Worm (Caenorhabditis elegans): Measurements from ENCODE around the gene rpl-10.

DNA sequence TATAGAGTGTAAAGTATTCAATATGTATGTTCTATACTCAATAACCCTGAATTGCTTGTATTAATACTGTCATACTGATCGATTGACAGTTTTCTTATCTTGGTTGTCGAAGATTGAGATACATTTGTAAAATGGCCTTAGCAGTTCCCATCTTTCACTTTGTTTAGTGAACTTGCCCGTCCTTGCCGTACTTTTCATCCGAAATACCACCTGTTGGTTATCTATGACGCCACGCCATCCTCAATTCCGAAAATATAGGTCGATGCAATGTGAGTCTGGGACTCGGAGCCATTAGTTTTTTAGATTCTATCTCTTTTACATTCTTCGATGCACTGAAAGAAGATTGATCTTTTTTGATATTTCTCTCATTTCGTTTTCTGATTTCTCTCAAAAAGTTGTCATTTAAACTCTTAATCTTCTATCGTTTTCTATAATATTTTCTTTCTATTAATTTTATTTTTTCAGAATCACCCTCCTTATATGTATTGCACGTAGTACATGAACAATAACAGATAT, 14.1 kb upstream of the rpl-10 start, which contains the start of gene ulp-4:
- TF ChIP-seq ztf-23 (GFP tag; IDR thresholded peaks at IDR 0.05) (no peak), klf-2 (GFP tag; conservative IDR thresholded peaks at IDR 0.05) (no peak), med-1 (GFP tag; optimal IDR thresholded peaks at IDR 0.05; ENCODE audit: insufficient read depth) (no peak), flt-1 (GFP tag; IDR thresholded peaks at IDR 0.05) (no peak), tab-1 (GFP tag; IDR thresholded peaks at IDR 0.05) (no peak), cog-1 (tag; optimal IDR thresholded peaks at IDR 0.05) (no peak), T22C8.4 (GFP tag; IDR thresholded peaks at IDR 0.05) (no peak)
